Worm (Caenorhabditis elegans) whole organism, L1 larva: ENCODE data around the gene Y32B12B.1.

ENCODE experiments used
- C16A3.4 ChIP-seq: fragments of 150-350 bp; optimal IDR thresholded peaks from 2 replicates; lab custom pipeline; 2014; ENCODE audit warnings: missing biosample characterization, missing genetic modification characterization
- F16B12.6 ChIP-seq: fragments of 150-350 bp; optimal IDR thresholded peaks from 2 replicates; lab custom pipeline; 2014; ENCODE audit warnings: missing biosample characterization, missing genetic modification characterization
- aha-1 ChIP-seq: fragments of 150-350 bp; optimal IDR thresholded peaks from 2 replicates; lab custom pipeline; 2014; ENCODE audit warnings: missing biosample characterization, missing genetic modification characterization
- aly-2 ChIP-seq: fragments of 150-350 bp; optimal IDR thresholded peaks from 2 replicates; lab custom pipeline; 2014; ENCODE audit warnings: missing biosample characterization, missing genetic modification characterization
- ceh-63 ChIP-seq: fragments of 200-800 bp; sonication (Bioruptor generic); optimal IDR thresholded peaks from 2 replicates; lab custom pipeline; 2018; ENCODE audit warnings: mild to moderate bottlenecking, missing genetic modification characterization, missing compliant biosample characterization
- ceh-8 ChIP-seq: fragments of 200-800 bp; sonication (Bioruptor generic); optimal IDR thresholded peaks from 2 replicates; lab custom pipeline; 2018; ENCODE audit warnings: mild to moderate bottlenecking, missing genetic modification characterization, moderate library complexity, missing compliant biosample characterization
- ceh-88 ChIP-seq: fragments of 200-800 bp; sonication (Bioruptor generic); IDR thresholded peaks from 2 replicates; pipeline ENCODE4 v1.3.6; 2022; ENCODE audit warnings: missing genetic modification characterization, missing compliant biosample characterization
- ces-1 ChIP-seq: fragments of 150-350 bp; optimal IDR thresholded peaks from 2 replicates; lab custom pipeline; 2014; ENCODE audit warnings: missing biosample characterization, missing genetic modification reagents, missing genetic modification characterization
- efl-1 ChIP-seq, 4 experiments: fragments of 150-350 bp; optimal IDR thresholded peaks in 3 of 4; peaks in 1 of 4; 1 replicate in 1 of 4; 2 replicates in 3 of 4; lab custom pipeline; 2014; ENCODE audit warnings: missing biosample characterization in 2 of 4, missing genetic modification characterization in 2 of 4, missing genetic modification reagents in 2 of 4
- efl-3 ChIP-seq: fragments of 200-800 bp; sonication (Bioruptor generic); optimal IDR thresholded peaks from 2 replicates; lab custom pipeline; 2018; ENCODE audit warnings: mild to moderate bottlenecking, missing genetic modification characterization, missing compliant biosample characterization
- elt-2 ChIP-seq: sonication (generic microtip); optimal IDR thresholded peaks from 2 replicates; lab custom pipeline; 2016; ENCODE audit warnings: missing genetic modification characterization, mild to moderate bottlenecking, inconsistent platforms, missing compliant biosample characterization, missing genetic modification reagents
- elt-3 ChIP-seq, 6 experiments: fragments of 150-350 bp in 1 of 6; sonication (generic microtip); optimal IDR thresholded peaks; 2 replicates each; lab custom pipeline; 2017 to 2018; ENCODE audit warnings: missing biosample characterization in 6 of 6, missing genetic modification characterization in 6 of 6, inconsistent platforms in 1 of 6
- ets-5 ChIP-seq: fragments of 200-800 bp; sonication (Bioruptor generic); IDR thresholded peaks from 2 replicates; pipeline ENCODE4 v1.3.6; 2022; ENCODE audit warnings: missing genetic modification characterization, missing compliant biosample characterization
- fkh-4 ChIP-seq: sonication (generic microtip); optimal IDR thresholded peaks from 2 replicates; lab custom pipeline; 2016; ENCODE audit warnings: missing compliant biosample characterization, missing genetic modification characterization, borderline replicate concordance
- fkh-8 ChIP-seq: sonication (generic microtip); optimal IDR thresholded peaks from 2 replicates; lab custom pipeline; 2016; ENCODE audit warnings: mild to moderate bottlenecking, missing genetic modification characterization, missing compliant biosample characterization
- fos-1 ChIP-seq: fragments of 150-350 bp; optimal IDR thresholded peaks from 2 replicates; lab custom pipeline; 2014; ENCODE audit warnings: missing biosample characterization, missing genetic modification characterization
- grh-1 ChIP-seq: fragments of 200-800 bp; sonication (Bioruptor generic); IDR thresholded peaks from 2 replicates; pipeline ENCODE4 v1.3.6; 2022; ENCODE audit warnings: missing genetic modification reagents, missing genetic modification characterization, missing compliant biosample characterization
- hlh-4 ChIP-seq: sonication (generic microtip); optimal IDR thresholded peaks from 2 replicates; lab custom pipeline; 2016; ENCODE audit warnings: mild to moderate bottlenecking, missing genetic modification characterization, missing compliant biosample characterization
- irx-1 ChIP-seq: sonication (generic microtip); optimal IDR thresholded peaks from 2 replicates; lab custom pipeline; 2016; ENCODE audit warnings: missing genetic modification characterization, missing compliant biosample characterization
- jun-1 ChIP-seq: fragments of 150-350 bp; optimal IDR thresholded peaks from 2 replicates; lab custom pipeline; 2014; ENCODE audit warnings: missing biosample characterization, missing genetic modification reagents, missing genetic modification characterization
- lin-13 ChIP-seq: fragments of 150-350 bp; optimal IDR thresholded peaks from 2 replicates; lab custom pipeline; 2014; ENCODE audit warnings: missing biosample characterization, missing genetic modification reagents, missing genetic modification characterization
- lin-15B ChIP-seq: fragments of 150-350 bp; sonication (generic microtip); optimal IDR thresholded peaks from 3 replicates; lab custom pipeline; 2014; ENCODE audit warnings: missing biosample characterization, missing genetic modification characterization
- lsy-2 ChIP-seq, 2 experiments: fragments of 150-350 bp; optimal IDR thresholded peaks; 2 replicates each; lab custom pipeline; 2014; ENCODE audit warnings: missing biosample characterization in 2 of 2, missing genetic modification characterization in 2 of 2
- nhr-12 ChIP-seq: sonication (generic microtip); optimal IDR thresholded peaks from 2 replicates; lab custom pipeline; 2017; ENCODE audit warnings: missing biosample characterization, missing genetic modification characterization
- nhr-19 ChIP-seq: fragments of 200-800 bp; sonication (Bioruptor generic); conservative IDR thresholded peaks from 2 replicates; pipeline ENCODE4 v1.3.6; 2022; ENCODE audit warnings: missing genetic modification characterization, missing compliant biosample characterization
- nhr-20 ChIP-seq: sonication (generic microtip); optimal IDR thresholded peaks from 2 replicates; lab custom pipeline; 2016; ENCODE audit warnings: mild to moderate bottlenecking, missing genetic modification characterization, missing compliant biosample characterization
- nhr-76 ChIP-seq: sonication (generic microtip); optimal IDR thresholded peaks from 2 replicates; lab custom pipeline; 2017; ENCODE audit warnings: missing biosample characterization, missing genetic modification characterization
- nhr-77 ChIP-seq: fragments of 150-350 bp; optimal IDR thresholded peaks from 2 replicates; lab custom pipeline; 2014; ENCODE audit warnings: missing biosample characterization, missing genetic modification characterization
- nhr-85 ChIP-seq: sonication (generic microtip); peaks from one replicate; lab custom pipeline; 2016; ENCODE audit warnings: missing genetic modification characterization, inconsistent platforms, missing compliant biosample characterization
- nhr-90 ChIP-seq: sonication (generic microtip); optimal IDR thresholded peaks from 2 replicates; lab custom pipeline; 2016; ENCODE audit warnings: mild to moderate bottlenecking, missing genetic modification characterization, missing compliant biosample characterization; ENCODE audit not compliant: poor library complexity
- skn-1 ChIP-seq: fragments of 150-350 bp; optimal IDR thresholded peaks from 2 replicates; lab custom pipeline; 2014; ENCODE audit warnings: missing biosample characterization, missing genetic modification characterization
- snpc-4 ChIP-seq: fragments of 150-350 bp; optimal IDR thresholded peaks from 2 replicates; lab custom pipeline; 2014; ENCODE audit warnings: missing biosample characterization, missing genetic modification characterization
- sox-4 ChIP-seq: sonication (generic microtip); optimal IDR thresholded peaks from 2 replicates; lab custom pipeline; 2016; ENCODE audit warnings: missing genetic modification characterization, missing compliant biosample characterization
- sup-37 ChIP-seq: fragments of 200-800 bp; sonication (Bioruptor generic); optimal IDR thresholded peaks from 2 replicates; lab custom pipeline; 2018; ENCODE audit warnings: mild to moderate bottlenecking, missing genetic modification characterization, missing compliant biosample characterization
- unc-62 ChIP-seq: fragments of 150-350 bp; optimal IDR thresholded peaks from 2 replicates; lab custom pipeline; 2014; ENCODE audit warnings: missing biosample characterization, missing genetic modification reagents, missing genetic modification characterization
- ztf-4 ChIP-seq: fragments of 150-350 bp; optimal IDR thresholded peaks from 2 replicates; lab custom pipeline; 2014; ENCODE audit warnings: missing biosample characterization, missing genetic modification characterization

Y32B12B.1 gene

DNA sequence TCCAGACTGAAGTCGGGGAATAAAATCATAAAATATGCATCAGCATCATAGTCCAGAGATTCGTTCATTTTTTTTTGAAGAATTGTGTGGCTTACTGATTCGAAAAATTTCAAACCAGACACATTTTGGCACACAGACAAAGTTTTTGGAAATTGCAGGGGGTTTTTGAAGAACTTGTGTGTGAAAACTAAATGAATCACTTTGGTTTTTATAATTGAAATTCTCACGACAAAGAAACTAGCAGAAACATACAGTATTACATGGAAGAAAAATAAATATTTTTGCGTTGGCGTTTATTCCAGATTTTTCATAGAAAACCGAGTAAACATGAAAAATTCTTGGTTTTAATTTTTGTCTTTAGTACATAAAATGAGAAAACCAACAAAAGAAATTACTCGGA lies 14.6 kb upstream of the Y32B12B.1 start, which contains the start of gene srw-34:
srw-34 (minus strand) TSS at position 101 of the 400 bp plus-strand sequence.
- TF ChIP-seq sox-4 (tag; lab: Kevin White, UChicago), result no peak
- TF ChIP-seq elt-3 (tag; optimal IDR thresholded peaks at IDR 0.05; lab: Kevin White, UChicago), result no peak
- TF ChIP-seq ceh-63, result no peak
- TF ChIP-seq aly-2 (tag; lab: Kevin White, UChicago), result no peak
- TF ChIP-seq nhr-90 (tag; lab: Kevin White, UChicago), result no peak
- TF ChIP-seq nhr-20, result no peak
- no peak for TF ChIP-seq irx-1
- no peak for TF ChIP-seq ets-5 (GFP tag; lab: Robert Waterston, UW)
- TF ChIP-seq ceh-8 (GFP tag; lab: Kevin White, UChicago), result no peak
- no peak for TF ChIP-seq lsy-2 (tag; optimal IDR thresholded peaks at IDR 0.05; lab: Kevin White, UChicago)
- TF ChIP-seq nhr-19 (GFP tag; lab: Robert Waterston, UW), result no peak

DNA sequence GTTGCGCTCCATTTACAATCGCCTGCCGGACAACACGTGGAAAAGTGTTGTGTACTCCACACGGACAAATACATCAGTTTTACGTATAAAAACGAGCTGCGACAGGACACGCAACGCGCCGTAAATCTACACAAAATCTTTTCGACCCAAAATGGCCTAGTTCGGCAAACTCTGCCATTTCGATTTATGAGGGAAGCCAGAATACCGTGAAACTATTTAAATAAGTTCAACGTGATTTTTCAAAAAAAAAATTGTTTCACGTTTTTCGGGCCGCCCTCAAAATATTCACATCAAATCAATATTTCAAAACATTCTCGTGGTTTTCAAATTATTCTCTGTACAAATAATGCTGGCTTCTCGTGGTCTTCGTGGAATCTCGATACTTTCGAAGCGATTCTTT lies 9.9 kb upstream of the Y32B12B.1 start, which contains the start of gene F36D3.8:
F36D3.8 (plus strand) TSS at position 301 of the 400 bp plus-strand sequence.
- TF ChIP-seq efl-1 (optimal IDR thresholded peaks at IDR 0.05; lab: Kevin White, UChicago) (no peak), efl-1 (GFP tag; optimal IDR thresholded peaks at IDR 0.05 in 1 of 2; lab: Kevin White, UChicago) (peak in 1 of 2 experiments; percentile 85), nhr-12 (tag; lab: Kevin White, UChicago) (no peak)

DNA sequence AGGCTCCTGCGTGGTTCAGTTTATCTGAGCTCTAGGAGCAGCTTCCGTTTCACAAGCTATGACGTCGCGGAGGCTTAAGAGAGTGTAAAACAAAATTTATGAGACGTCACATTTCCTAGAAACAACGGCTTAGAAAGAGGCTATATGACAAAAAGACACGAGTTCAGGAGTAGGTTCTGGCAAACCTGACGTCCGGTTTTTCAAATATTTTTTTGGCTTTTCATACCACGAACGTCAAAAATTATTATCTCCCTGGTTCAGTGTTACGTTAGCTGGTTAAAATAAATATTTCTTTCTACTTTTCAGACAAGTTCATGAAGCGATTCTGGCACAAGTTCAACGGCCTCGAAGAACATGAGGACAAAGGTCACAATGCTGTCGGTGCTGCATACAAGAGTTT lies 9.0 kb upstream of the Y32B12B.1 start, which contains the start of gene F36D3.16:
F36D3.16 (plus strand) TSS at position 301 of the 400 bp plus-strand sequence.
- TF ChIP-seq elt-3 (tag; optimal IDR thresholded peaks at IDR 0.05; lab: Kevin White, UChicago) (no peak), ztf-4 (tag; lab: Kevin White, UChicago) (no peak), hlh-4 (no peak), skn-1 (no peak), lin-15B (tag; lab: Kevin White, UChicago) (no peak), ces-1 (GFP tag; lab: Kevin White, UChicago) (no peak), elt-2 (tag; lab: Kevin White, UChicago) (no peak), snpc-4 (tag; lab: Kevin White, UChicago) (no peak), fkh-8 (tag; lab: Kevin White, UChicago) (no peak), nhr-77 (no peak), grh-1 (GFP tag; lab: Robert Waterston, UW) (no peak), sup-37 (no peak), jun-1 (no peak), ceh-88 (GFP tag; lab: Robert Waterston, UW) (no peak), efl-1 (optimal IDR thresholded peaks at IDR 0.05; lab: Kevin White, UChicago) (no peak), efl-1 (GFP tag; optimal IDR thresholded peaks at IDR 0.05 in 1 of 2; lab: Kevin White, UChicago) (no peak), unc-62 (GFP tag; lab: Kevin White, UChicago) (no peak), C16A3.4 (no peak), efl-3 (no peak)

DNA sequence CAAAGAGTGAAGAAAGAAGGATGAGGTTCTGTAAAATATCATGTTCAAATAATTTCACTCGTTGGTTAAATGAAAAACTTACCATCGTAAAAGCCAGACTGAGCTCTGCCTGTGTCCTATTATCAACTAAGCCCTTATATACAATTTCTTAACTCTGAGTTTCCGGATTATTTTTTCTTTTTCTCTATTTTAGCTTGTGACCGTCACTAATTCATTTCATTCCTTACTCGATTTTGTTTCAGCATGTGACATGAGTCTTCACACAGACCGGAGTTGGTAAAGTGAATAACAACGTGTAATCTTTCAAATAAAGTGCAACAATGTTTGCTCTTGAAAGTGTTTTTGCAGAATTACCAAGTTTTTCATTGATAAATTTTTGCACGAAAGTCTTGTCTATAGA lies 2.8 kb upstream of the Y32B12B.1 start, which contains the start of gene cpr-2:
cpr-2 (minus strand) TSS at position 101 of the 400 bp plus-strand sequence.
- TF ChIP-seq lin-13 (GFP tag; lab: Kevin White, UChicago) (no peak), F16B12.6 (tag; lab: Kevin White, UChicago) (no peak), aha-1 (no peak), nhr-85 (tag; lab: Kevin White, UChicago) (no peak), fkh-4 (tag; lab: Kevin White, UChicago) (no peak), C16A3.4 (no peak), snpc-4 (tag; lab: Kevin White, UChicago) (no peak)

DNA sequence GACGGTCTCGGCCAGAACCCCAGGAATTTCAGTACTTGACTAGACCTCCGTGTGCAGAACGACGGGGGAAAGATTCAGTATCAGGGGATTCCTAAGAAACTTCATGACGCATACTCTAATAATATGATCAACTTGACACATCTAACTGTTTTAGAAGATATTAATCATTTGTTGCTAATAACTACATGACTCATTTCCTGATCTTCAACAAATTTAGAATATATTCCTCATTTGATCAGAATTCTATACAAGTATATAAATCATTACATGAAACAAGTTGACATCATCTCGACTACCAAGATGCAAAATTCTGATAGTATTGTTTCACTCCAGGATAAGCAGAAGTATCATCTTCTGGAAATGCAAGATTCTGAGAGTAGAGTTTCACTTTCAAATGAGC lies 1.6 kb upstream of the Y32B12B.1 start, which contains the start of gene Y32B12B.8:
Y32B12B.8 (plus strand) TSS at position 301 of the 400 bp plus-strand sequence.
- no peak for TF ChIP-seq nhr-76 (tag; lab: Kevin White, UChicago)
- no peak for TF ChIP-seq fos-1
